Fruit fly (Drosophila melanogaster) whole organism, embryonic: ENCODE results near the gene mh.

Experiments
- Adf1 ChIP-seq: fragments of 200-800 bp; sonication (Bioruptor generic); IDR thresholded peaks from 2 replicates; pipeline ENCODE4 v1.3.6; 2022; ENCODE audit warnings: missing biosample characterization, missing genetic modification characterization
- CG10431 ChIP-seq: fragments of 200-800 bp; sonication (Bioruptor generic); optimal IDR thresholded peaks from 3 replicates; lab custom pipeline; 2018; ENCODE audit warnings: missing biosample characterization, mild to moderate bottlenecking, missing genetic modification characterization
- CG10543 ChIP-seq: fragments of 200-800 bp; sonication (Bioruptor generic); optimal IDR thresholded peaks from 3 replicates; lab custom pipeline; 2017; ENCODE audit warnings: missing biosample characterization, mild to moderate bottlenecking, missing genetic modification characterization, moderate library complexity
- CG11504 ChIP-seq: fragments of 200-800 bp; sonication (Bioruptor generic); optimal IDR thresholded peaks from 3 replicates; lab custom pipeline; 2019; ENCODE audit warnings: missing biosample characterization, mild to moderate bottlenecking, missing genetic modification characterization, moderate library complexity
- CG11560 ChIP-seq: fragments of 200-800 bp; sonication (Bioruptor generic); IDR thresholded peaks from 3 replicates; pipeline ENCODE4 v1.3.6; 2022; ENCODE audit warnings: missing biosample characterization, missing genetic modification characterization
- CG12659 ChIP-seq: fragments of 200-800 bp; sonication (Bioruptor generic); optimal IDR thresholded peaks from 3 replicates; lab custom pipeline; 2017; ENCODE audit warnings: mild to moderate bottlenecking, missing biosample characterization, missing genetic modification reagents, missing genetic modification characterization
- CG13123 ChIP-seq: fragments of 200-800 bp; sonication (Bioruptor generic); optimal IDR thresholded peaks from 2 replicates; lab custom pipeline; 2016; ENCODE audit warnings: missing biosample characterization, missing genetic modification characterization
- CG13287 ChIP-seq: fragments of 200-800 bp; sonication (Bioruptor generic); IDR thresholded peaks from 2 replicates; pipeline ENCODE4 v1.3.6; 2022; ENCODE audit warnings: missing biosample characterization, missing genetic modification characterization; ENCODE audit not compliant: partially characterized antibody
- CG2116 ChIP-seq: fragments of 200-800 bp; sonication (Bioruptor generic); optimal IDR thresholded peaks from 3 replicates; lab custom pipeline; 2018; ENCODE audit warnings: missing biosample characterization, mild to moderate bottlenecking, missing genetic modification characterization
- CG30020 ChIP-seq: fragments of 200-800 bp; optimal IDR thresholded peaks from 2 replicates; lab custom pipeline; 2019; ENCODE audit warnings: missing biosample characterization, mild to moderate bottlenecking, missing genetic modification characterization, moderate library complexity
- CG3065 ChIP-seq: fragments of 200-800 bp; sonication (Bioruptor generic); optimal IDR thresholded peaks from 2 replicates; lab custom pipeline; 2016; ENCODE audit warnings: missing biosample characterization, missing genetic modification characterization
- CG3726 ChIP-seq: fragments of 200-800 bp; sonication (Bioruptor generic); IDR thresholded peaks from 3 replicates; pipeline ENCODE4, ENCODE4 v1.3.6; 2022; ENCODE audit warnings: missing biosample characterization, missing genetic modification characterization
- CG4617 ChIP-seq: fragments of 200-800 bp; sonication (Bioruptor generic); optimal IDR thresholded peaks from 3 replicates; lab custom pipeline; 2016; ENCODE audit warnings: missing biosample characterization, missing genetic modification characterization, borderline replicate concordance
- CG5953 ChIP-seq: fragments of 200-800 bp; sonication (Bioruptor generic); IDR thresholded peaks from 2 replicates; pipeline ENCODE4 v1.3.6; 2022; ENCODE audit warnings: missing biosample characterization, missing genetic modification characterization
- CG6791 ChIP-seq: fragments of 200-800 bp; sonication (Bioruptor generic); IDR thresholded peaks from 3 replicates; pipeline ENCODE4 v1.3.6; 2022; ENCODE audit warnings: missing biosample characterization, missing genetic modification characterization; ENCODE audit not compliant: partially characterized antibody
- CG7357 ChIP-seq: fragments of 200-800 bp; sonication (Bioruptor generic); IDR thresholded peaks from 3 replicates; pipeline ENCODE4 v1.3.6; 2022; ENCODE audit warnings: missing biosample characterization, missing genetic modification characterization
- CG8281 ChIP-seq: fragments of 200-800 bp; sonication (Bioruptor generic); optimal IDR thresholded peaks from 2 replicates; lab custom pipeline; 2018; ENCODE audit warnings: missing biosample characterization, mild to moderate bottlenecking, missing genetic modification characterization, moderate library complexity
- CG8924 ChIP-seq: fragments of 200-800 bp; optimal IDR thresholded peaks from 3 replicates; lab custom pipeline; 2019; ENCODE audit warnings: missing biosample characterization, mild to moderate bottlenecking, missing genetic modification characterization, moderate library complexity
- CG8944 ChIP-seq: fragments of 200-800 bp; sonication (Bioruptor generic); optimal IDR thresholded peaks from 3 replicates; lab custom pipeline; 2016; ENCODE audit warnings: missing biosample characterization, missing genetic modification characterization
- CkIIα-i1 ChIP-seq: fragments of 200-800 bp; sonication (Bioruptor generic); IDR thresholded peaks from 2 replicates; pipeline ENCODE4 v1.3.6; 2022; ENCODE audit warnings: missing biosample characterization, missing genetic modification characterization
- D19B ChIP-seq: fragments of 200-800 bp; sonication (Bioruptor generic); optimal IDR thresholded peaks from 2 replicates; lab custom pipeline; 2017; ENCODE audit warnings: missing biosample characterization, mild to moderate bottlenecking, missing genetic modification characterization
- Dfd ChIP-seq, 2 experiments: fragments of >200 bp; optimal IDR thresholded peaks; 2 replicates each; lab custom pipeline; 2017; ENCODE audit warnings: missing biosample characterization in 2 of 2, missing genetic modification characterization in 2 of 2
- HmgZ ChIP-seq: fragments of 200-800 bp; sonication (Bioruptor generic); optimal IDR thresholded peaks from 2 replicates; lab custom pipeline; 2018; ENCODE audit warnings: missing biosample characterization, mild to moderate bottlenecking, missing genetic modification characterization
- Lpt ChIP-seq: fragments of >200 bp; optimal IDR thresholded peaks from 2 replicates; lab custom pipeline; 2018; ENCODE audit warnings: missing biosample characterization, missing genetic modification characterization
- Nf-YC ChIP-seq: fragments of 200-800 bp; optimal IDR thresholded peaks from 3 replicates; lab custom pipeline; 2019; ENCODE audit warnings: missing biosample characterization, mild to moderate bottlenecking, missing genetic modification characterization, moderate library complexity
- Rfx ChIP-seq: fragments of 200-800 bp; sonication (Bioruptor generic); IDR thresholded peaks from 2 replicates; pipeline ENCODE4 v1.3.6; 2022; ENCODE audit warnings: missing biosample characterization, missing genetic modification characterization
- Scr ChIP-seq: fragments of 200-800 bp; sonication (Bioruptor generic); IDR thresholded peaks from 2 replicates; pipeline ENCODE4 v1.3.6; 2022; ENCODE audit warnings: missing biosample characterization, missing genetic modification characterization; ENCODE audit not compliant: partially characterized antibody
- YL-1 ChIP-seq: fragments of 200-800 bp; sonication (Bioruptor generic); optimal IDR thresholded peaks from 3 replicates; lab custom pipeline; 2017; ENCODE audit warnings: missing biosample characterization, mild to moderate bottlenecking, missing genetic modification characterization
- amos ChIP-seq: fragments of 200-800 bp; sonication (Bioruptor generic); IDR thresholded peaks from 2 replicates; pipeline ENCODE4 v1.3.6; 2022; ENCODE audit warnings: missing biosample characterization, missing genetic modification characterization; ENCODE audit not compliant: partially characterized antibody
- ase ChIP-seq: fragments of 200-800 bp; sonication (Bioruptor generic); IDR thresholded peaks from 3 replicates; pipeline ENCODE4 v1.3.6; 2022; ENCODE audit warnings: missing biosample characterization, missing genetic modification characterization
- dimm ChIP-seq: fragments of 200-800 bp; sonication (Bioruptor generic); IDR thresholded peaks from 2 replicates; pipeline ENCODE4 v1.3.6; 2022; ENCODE audit warnings: missing biosample characterization, missing genetic modification characterization
- dm ChIP-seq: fragments of 200-800 bp; sonication (Bioruptor generic); optimal IDR thresholded peaks from 3 replicates; lab custom pipeline; 2016; ENCODE audit warnings: missing biosample characterization, missing genetic modification characterization
- dmrt11E ChIP-seq: fragments of 200-800 bp; sonication (Bioruptor generic); optimal IDR thresholded peaks from 3 replicates; lab custom pipeline; 2018; ENCODE audit warnings: missing biosample characterization, mild to moderate bottlenecking, missing genetic modification characterization, moderate library complexity
- en ChIP-seq: fragments of 200-800 bp; sonication (Bioruptor generic); optimal IDR thresholded peaks from 2 replicates; lab custom pipeline; 2016; ENCODE audit warnings: missing biosample characterization, missing genetic modification characterization
- fd64A ChIP-seq: fragments of 200-800 bp; sonication (Bioruptor generic); optimal IDR thresholded peaks from 3 replicates; lab custom pipeline; 2018; ENCODE audit warnings: missing biosample characterization, mild to moderate bottlenecking, missing genetic modification characterization
- gem ChIP-seq: fragments of 200-800 bp; sonication (Bioruptor generic); optimal IDR thresholded peaks from 2 replicates; lab custom pipeline; 2019; ENCODE audit warnings: missing biosample characterization, mild to moderate bottlenecking, missing genetic modification characterization, moderate library complexity
- hb ChIP-seq: fragments of 200-800 bp; sonication (Bioruptor generic); IDR thresholded peaks from 3 replicates; pipeline ENCODE4 v1.3.6; 2022; ENCODE audit warnings: missing biosample characterization, missing genetic modification characterization; ENCODE audit not compliant: partially characterized antibody
- insv ChIP-seq, 2 experiments: fragments of 200-800 bp; sonication (Bioruptor generic); optimal IDR thresholded peaks; 3 replicates each; lab custom pipeline; 2016 to 2018; ENCODE audit warnings: missing biosample characterization in 2 of 2, missing genetic modification characterization in 2 of 2
- jigr1 ChIP-seq: fragments of 200-800 bp; sonication (Bioruptor generic); IDR thresholded peaks from 3 replicates; pipeline ENCODE4 v1.3.6; 2022; ENCODE audit warnings: missing biosample characterization, missing genetic modification characterization
- lmd ChIP-seq: fragments of 200-800 bp; sonication (Bioruptor generic); IDR thresholded peaks from 2 replicates; pipeline ENCODE4 v1.3.6; 2022; ENCODE audit warnings: missing biosample characterization, missing genetic modification characterization
- mirr ChIP-seq: fragments of 200-800 bp; sonication (Bioruptor generic); optimal IDR thresholded peaks from 3 replicates; lab custom pipeline; 2018; ENCODE audit warnings: missing biosample characterization, mild to moderate bottlenecking, missing genetic modification characterization
- oc ChIP-seq: fragments of 200-800 bp; sonication (Bioruptor generic); optimal IDR thresholded peaks from 2 replicates; lab custom pipeline; 2018; ENCODE audit warnings: missing biosample characterization, mild to moderate bottlenecking, missing genetic modification characterization, moderate library complexity
- odd ChIP-seq: fragments of 200-800 bp; sonication (Bioruptor generic); optimal IDR thresholded peaks from 2 replicates; lab custom pipeline; 2017; ENCODE audit warnings: missing biosample characterization, mild to moderate bottlenecking, missing genetic modification characterization
- pan ChIP-seq, 4 experiments: fragments of >200 bp in 3 of 4; fragments of 200-800 bp in 1 of 4; sonication (Bioruptor generic) in 1 of 4; optimal IDR thresholded peaks in 3 of 4; IDR thresholded peaks in 1 of 4; 2 replicates each; pipeline versions ENCODE4 v1.3.6 to Lab custom; 2017 to 2022; ENCODE audit warnings: missing biosample characterization in 2 of 4, missing genetic modification characterization in 2 of 4, mixed read lengths in 1 of 4
- pnt ChIP-seq: fragments of 200-800 bp; sonication (Bioruptor generic); optimal IDR thresholded peaks from 3 replicates; lab custom pipeline; 2016; ENCODE audit warnings: missing biosample characterization, missing genetic modification characterization
- sim ChIP-seq: fragments of 200-800 bp; sonication (Bioruptor generic); IDR thresholded peaks from 2 replicates; pipeline ENCODE4 v1.3.6; 2022; ENCODE audit warnings: missing biosample characterization, missing genetic modification characterization
- so ChIP-seq: fragments of 200-800 bp; sonication (Bioruptor generic); IDR thresholded peaks from 3 replicates; pipeline ENCODE4 v1.3.6; 2022; ENCODE audit warnings: missing biosample characterization, missing genetic modification characterization
- tup ChIP-seq: fragments of 200-800 bp; sonication (Bioruptor generic); optimal IDR thresholded peaks from 2 replicates; lab custom pipeline; 2016; ENCODE audit warnings: missing biosample characterization, mild to moderate bottlenecking, missing genetic modification characterization, moderate library complexity
- unc-4 ChIP-seq: fragments of 200-800 bp; sonication (Bioruptor generic); IDR thresholded peaks from 2 replicates; pipeline ENCODE4 v1.3.6; 2022; ENCODE audit warnings: missing biosample characterization, missing genetic modification characterization; ENCODE audit not compliant: partially characterized antibody
- wdn ChIP-seq: fragments of 200-800 bp; sonication (Bioruptor generic); IDR thresholded peaks from 2 replicates; pipeline ENCODE4 v1.3.6; 2022; ENCODE audit warnings: missing biosample characterization, missing genetic modification characterization
- yki ChIP-seq: fragments of >200 bp; optimal IDR thresholded peaks from 3 replicates; lab custom pipeline; 2018

Gene mh

dm6 chrX:15465410-15465809, 9.8 kb downstream of the mh start (continued):
- TF ChIP-seq so (GFP tag; lab: Robert Waterston, UW), result no peak
- no peak for TF ChIP-seq tup
- peak; percentile 14; the same call in 1 of the 2 replicates for TF ChIP-seq CG13287 (GFP tag; lab: Robert Waterston, UW)
- TF ChIP-seq Lpt (GFP tag; lab: Kevin White, UChicago), result no peak
- no peak for TF ChIP-seq CG5953 (GFP tag; lab: Robert Waterston, UW)
- TF ChIP-seq yki (lab: Kevin White, UChicago), result no peak
- no peak for TF ChIP-seq CG8944 (GFP tag; lab: Kevin White, UChicago)
- no peak for TF ChIP-seq wdn (GFP tag; lab: Robert Waterston, UW)
- no peak for TF ChIP-seq ase (GFP tag; lab: Robert Waterston, UW)
- TF ChIP-seq CG11504 (tag; lab: Kevin White, UChicago), result no peak
- TF ChIP-seq dimm (GFP tag; lab: Robert Waterston, UW), result no peak
- TF ChIP-seq insv (GFP tag; optimal IDR thresholded peaks at IDR 0.05; lab: Kevin White, UChicago), result no peak
- TF ChIP-seq dmrt11E (tag; lab: Kevin White, UChicago), result no peak
- TF ChIP-seq CG10543 (GFP tag; lab: Kevin White, UChicago), result peak; percentile 89
- TF ChIP-seq D19B (GFP tag; lab: Kevin White, UChicago), result no peak
- peak; percentile 35 for TF ChIP-seq Nf-YC (tag; lab: Kevin White, UChicago)
- no peak for TF ChIP-seq CG4617 (GFP tag; lab: Kevin White, UChicago)
- no peak for TF ChIP-seq mirr (GFP tag; lab: Kevin White, UChicago)
- no peak for TF ChIP-seq pan (optimal IDR thresholded peaks at IDR 0.05; lab: Kevin White, UChicago)
- TF ChIP-seq pan (GFP tag; optimal IDR thresholded peaks at IDR 0.05 in 1 of 2, IDR thresholded peaks at IDR 0.05 in 1 of 2), result no peak
- no peak for TF ChIP-seq Dfd (GFP tag; optimal IDR thresholded peaks at IDR 0.05; lab: Kevin White, UChicago)
- no peak for TF ChIP-seq odd (GFP tag; lab: Kevin White, UChicago)
- no peak for TF ChIP-seq fd64A (GFP tag; lab: Kevin White, UChicago)
- TF ChIP-seq YL-1 (GFP tag; lab: Kevin White, UChicago), result no peak
- no peak for TF ChIP-seq pnt
- 0 out of 2 replicates have a peak, but pooled peaks have one; percentile 4 for TF ChIP-seq Rfx (GFP tag; lab: Robert Waterston, UW)
- no peak for TF ChIP-seq CG8281 (tag; lab: Kevin White, UChicago)
- TF ChIP-seq CG3726 (GFP tag; lab: Robert Waterston, UW), result no peak
- TF ChIP-seq amos (GFP tag; lab: Robert Waterston, UW), result peak; percentile 24; the same call in 1 of the 2 replicates
- no peak for TF ChIP-seq CG6791
- 0 out of 2 replicates have a peak, but pooled peaks have one; percentile 12 for TF ChIP-seq Scr (GFP tag; lab: Robert Waterston, UW)
- peak; percentile 22 for TF ChIP-seq HmgZ
- no peak for TF ChIP-seq lmd (GFP tag; lab: Robert Waterston, UW)
- no peak for TF ChIP-seq en
- no peak for TF ChIP-seq CG3065 (GFP tag; lab: Kevin White, UChicago)
- no peak for TF ChIP-seq CG2116 (GFP tag; lab: Kevin White, UChicago)
- no peak for TF ChIP-seq CG13123 (GFP tag; lab: Kevin White, UChicago)
- TF ChIP-seq Adf1, result peak; percentile 60
- no peak for TF ChIP-seq CG12659 (GFP tag; lab: Kevin White, UChicago)
- no peak for TF ChIP-seq CG30020
- no peak for TF ChIP-seq sim
- TF ChIP-seq gem (tag; lab: Kevin White, UChicago), result no peak
- TF ChIP-seq hb (GFP tag; lab: Robert Waterston, UW), result no peak
- no peak for TF ChIP-seq dm (GFP tag; lab: Kevin White, UChicago)
- TF ChIP-seq unc-4 (GFP tag; lab: Robert Waterston, UW), result no peak
- no peak for TF ChIP-seq CG11560 (tag; lab: Robert Waterston, UW)
- TF ChIP-seq CG7357 (GFP tag; lab: Robert Waterston, UW), result no peak
- TF ChIP-seq CG8924 (tag; lab: Kevin White, UChicago), result no peak
- no peak for TF ChIP-seq CkIIα-i1 (GFP tag; lab: Robert Waterston, UW)
- TF ChIP-seq CG10431 (GFP tag; lab: Kevin White, UChicago), result no peak
- TF ChIP-seq jigr1 (GFP tag; lab: Robert Waterston, UW), result no peak
- TF ChIP-seq oc (tag; lab: Kevin White, UChicago), result no peak
